Worm (Caenorhabditis elegans): ENCODE data around the gene aat-8.
"Not testable (repeated sequence)": the region's sequence is repeated elsewhere in the genome, so short reads cannot be mapped to it uniquely, and the experiment has no call there.

The aat-8 gene

ce11 chrIV:3864944-3865343 lies at the start of gene aat-8:
aat-8 (minus strand) TSS chrIV:3865044.
- TF ChIP-seq ama-1 (optimal IDR thresholded peaks at IDR 0.05) (no peak), T26A8.4 (GFP tag; IDR thresholded peaks at IDR 0.05) (no peak), Y75B8A.6 (GFP tag; IDR thresholded peaks at IDR 0.05) (no peak), F49E8.2 (tag; optimal IDR thresholded peaks at IDR 0.05; ENCODE audit: borderline replicate concordance) (no peak), dve-1 (tag; optimal IDR thresholded peaks at IDR 0.05; ENCODE audit: insufficient read depth) (no peak), aha-1 (tag) (peak; percentile 0), ZK546.5 (tag; optimal IDR thresholded peaks at IDR 0.05) (no peak)

- TF ChIP-seq nhr-77 (tag; optimal IDR thresholded peaks at IDR 0.05) (no peak), daf-16 (GFP tag; optimal IDR thresholded peaks at IDR 0.05) (no peak), daf-16 (tag; optimal IDR thresholded peaks at IDR 0.05) (no peak), set-16 (GFP tag; IDR thresholded peaks at IDR 0.05) (no peak), daf-12 (tag; optimal IDR thresholded peaks at IDR 0.05) (no peak), F49E8.2 (tag; optimal IDR thresholded peaks at IDR 0.05; ENCODE audit: borderline replicate concordance) (no peak), fos-1 (tag; optimal IDR thresholded peaks at IDR 0.05) (no peak), zag-1 (tag; optimal IDR thresholded peaks at IDR 0.05) (no peak), F37D6.2 (tag; optimal IDR thresholded peaks at IDR 0.05) (no peak), T20F7.1 (GFP tag; optimal IDR thresholded peaks at IDR 0.05) (no peak), mxl-3 (GFP tag; optimal IDR thresholded peaks at IDR 0.05) (no peak), mxl-2 (GFP tag; conservative IDR thresholded peaks at IDR 0.05) (no peak), nhr-41 (GFP tag; IDR thresholded peaks at IDR 0.05) (no peak)
Observed at ce11 chrIV:3914462-3914861, 49.6 kb upstream of the aat-8 start, which contains the start of gene F56D6.19. F56D6.19 (plus strand) TSS chrIV:3914762.

- TF ChIP-seq attf-4 (tag; optimal IDR thresholded peaks at IDR 0.05) (no peak), mxl-2 (GFP tag; conservative IDR thresholded peaks at IDR 0.05) (no peak), snpc-4 (tag; optimal IDR thresholded peaks at IDR 0.05) (no peak), ZK337.2 (GFP tag; IDR thresholded peaks at IDR 0.05) (no peak), sdz-12 (GFP tag; optimal IDR thresholded peaks at IDR 0.05) (no peak), fos-1 (tag; optimal IDR thresholded peaks at IDR 0.05) (no peak), ceh-20 (GFP tag; IDR thresholded peaks at IDR 0.05) (no peak), Y105C5A.15 (GFP tag; IDR thresholded peaks at IDR 0.05) (no peak), ceh-32 (tag; optimal IDR thresholded peaks at IDR 0.05; ENCODE audit: poor library complexity) (no peak)
Observed at ce11 chrIV:3912598-3912997, 47.8 kb upstream of the aat-8 start, which contains the start of gene F56D6.20. F56D6.20 (plus strand) TSS chrIV:3912898.

ce11 chrIV:3911848-3912247 lies 47.0 kb upstream of the aat-8 start, which contains the start of gene F56D6.18:
F56D6.18 (minus strand) TSS chrIV:3911948.
- TF ChIP-seq F26F4.8 (GFP tag; conservative IDR thresholded peaks at IDR 0.05); ces-1 (GFP tag; optimal IDR thresholded peaks at IDR 0.05); nhr-10 (tag; optimal IDR thresholded peaks at IDR 0.05): not testable (repeated sequence)

- no peak for TF ChIP-seq lir-3 (tag; optimal IDR thresholded peaks at IDR 0.05)
- TF ChIP-seq daf-19 (GFP tag; conservative IDR thresholded peaks at IDR 0.05): no peak
- TF ChIP-seq snpc-4 (tag; optimal IDR thresholded peaks at IDR 0.05): no peak
- no peak for TF ChIP-seq nhr-48 (tag; optimal IDR thresholded peaks at IDR 0.05)
Observed at ce11 chrIV:3909114-3909513, 44.3 kb upstream of the aat-8 start, which contains the start of gene F56D6.13. F56D6.13 (plus strand) TSS chrIV:3909414.

- TF ChIP-seq daf-16 (GFP tag; optimal IDR thresholded peaks at IDR 0.05) (no peak), daf-16 (tag; optimal IDR thresholded peaks at IDR 0.05) (no peak), lin-13 (GFP tag; optimal IDR thresholded peaks at IDR 0.05) (no peak), dmd-8 (GFP tag; IDR thresholded peaks at IDR 0.05) (no peak), T20F7.1 (GFP tag; optimal IDR thresholded peaks at IDR 0.05) (no peak), ceh-32 (tag; optimal IDR thresholded peaks at IDR 0.05; ENCODE audit: poor library complexity) (no peak), egl-27 (tag; optimal IDR thresholded peaks at IDR 0.05) (no peak), mep-1 (tag; optimal IDR thresholded peaks at IDR 0.05) (no peak), dpl-1 (GFP tag; optimal IDR thresholded peaks at IDR 0.05) (no peak), nhr-42 (GFP tag; IDR thresholded peaks at IDR 0.05) (no peak), R02D3.7 (tag; optimal IDR thresholded peaks at IDR 0.05) (no peak), madf-5 (GFP tag; IDR thresholded peaks at IDR 0.05) (no peak), nhr-77 (tag; optimal IDR thresholded peaks at IDR 0.05) (no peak), vab-7 (GFP tag; IDR thresholded peaks at IDR 0.05) (no peak), lir-3 (tag; optimal IDR thresholded peaks at IDR 0.05) (no peak), Y75B8A.6 (GFP tag; IDR thresholded peaks at IDR 0.05) (no peak), saeg-2 (GFP tag; IDR thresholded peaks at IDR 0.05) (no peak)
Observed at ce11 chrIV:3907506-3908188, 42.8 kb upstream of the aat-8 start, which contains the start of the genes F56D6.22 and F56D6.12. F56D6.22 (minus strand) TSS chrIV:3907606. F56D6.12 (plus strand) TSS chrIV:3908138.
